Fruit fly (Drosophila melanogaster) whole organism, adult: ENCODE data around the gene Pli.

Experiments
- CG11617 ChIP-seq: fragments of 200-800 bp; sonication (Bioruptor generic); optimal IDR thresholded peaks from 2 replicates; lab custom pipeline; 2017; ENCODE audit warnings: mild to moderate bottlenecking, missing biosample characterization, missing genetic modification reagents, missing genetic modification characterization
- CG12768 ChIP-seq: fragments of 200-800 bp; sonication (Bioruptor generic); optimal IDR thresholded peaks from 2 replicates; lab custom pipeline; 2017; ENCODE audit warnings: missing biosample characterization, missing genetic modification characterization, mild to moderate bottlenecking, moderate library complexity, missing genetic modification reagents
- CG14711 ChIP-seq: fragments of 200-800 bp; sonication (Bioruptor generic); optimal IDR thresholded peaks from 2 replicates; lab custom pipeline; 2018; ENCODE audit warnings: missing biosample characterization, mild to moderate bottlenecking, missing genetic modification characterization, moderate library complexity
- CG1620 ChIP-seq: fragments of 200-800 bp; sonication (Bioruptor generic); optimal IDR thresholded peaks from 2 replicates; lab custom pipeline; 2016; ENCODE audit warnings: missing biosample characterization, missing genetic modification characterization
- CG33017 ChIP-seq: fragments of 200-800 bp; sonication (Bioruptor generic); optimal IDR thresholded peaks from 2 replicates; lab custom pipeline; 2018; ENCODE audit warnings: missing biosample characterization, mild to moderate bottlenecking, missing genetic modification characterization, moderate library complexity
- CG5204 ChIP-seq: fragments of 200-800 bp; sonication (Bioruptor generic); optimal IDR thresholded peaks from 2 replicates; lab custom pipeline; 2016; ENCODE audit warnings: missing biosample characterization, missing genetic modification characterization
- CG7045 ChIP-seq: fragments of 200-800 bp; sonication (Bioruptor generic); optimal IDR thresholded peaks from 2 replicates; lab custom pipeline; 2017; ENCODE audit warnings: missing biosample characterization, mild to moderate bottlenecking, missing genetic modification characterization
- CG7101 ChIP-seq: fragments of 200-800 bp; sonication (Bioruptor generic); optimal IDR thresholded peaks from 2 replicates; lab custom pipeline; 2018; ENCODE audit warnings: missing biosample characterization, mild to moderate bottlenecking, missing genetic modification characterization, moderate library complexity
- Clk ChIP-seq: fragments of 200-800 bp; sonication (Bioruptor generic); optimal IDR thresholded peaks from 2 replicates; lab custom pipeline; 2017; ENCODE audit warnings: missing biosample characterization, missing genetic modification characterization
- Crg-1 ChIP-seq: fragments of 200-800 bp; sonication (Bioruptor generic); optimal IDR thresholded peaks from 2 replicates; lab custom pipeline; 2016; ENCODE audit warnings: missing biosample characterization, missing genetic modification characterization
- Hr96 ChIP-seq: fragments of 200-800 bp; sonication (Bioruptor generic); optimal IDR thresholded peaks from 2 replicates; lab custom pipeline; 2016; ENCODE audit warnings: missing biosample characterization, missing genetic modification characterization
- Mnt ChIP-seq: fragments of 200-800 bp; sonication (Bioruptor generic); optimal IDR thresholded peaks from 2 replicates; lab custom pipeline; 2016; ENCODE audit warnings: missing biosample characterization, mild to moderate bottlenecking, missing genetic modification characterization
- bab1 ChIP-seq: fragments of 200-800 bp; sonication (Bioruptor generic); optimal IDR thresholded peaks from 3 replicates; lab custom pipeline; 2019; ENCODE audit warnings: missing biosample characterization, mild to moderate bottlenecking, missing genetic modification characterization, moderate library complexity
- cic ChIP-seq: fragments of 200-800 bp; sonication (Bioruptor generic); optimal IDR thresholded peaks from 2 replicates; lab custom pipeline; 2017; ENCODE audit warnings: missing biosample characterization, mild to moderate bottlenecking, missing genetic modification characterization, moderate library complexity
- cnc ChIP-seq, 2 experiments: fragments of >200 bp; optimal IDR thresholded peaks; 2 replicates each; lab custom pipeline; 2017
- kay ChIP-seq: fragments of 200-800 bp; sonication (Bioruptor generic); peaks from one replicate; lab custom pipeline; 2016; ENCODE audit warnings: missing biosample characterization, missing genetic modification characterization, borderline replicate concordance
- ovo ChIP-seq: fragments of 200-800 bp; sonication (Bioruptor generic); optimal IDR thresholded peaks from 2 replicates; lab custom pipeline; 2016; ENCODE audit warnings: missing biosample characterization, missing genetic modification characterization
- pad ChIP-seq: fragments of 200-800 bp; sonication (Bioruptor generic); optimal IDR thresholded peaks from 3 replicates; lab custom pipeline; 2017; ENCODE audit warnings: missing biosample characterization, missing genetic modification characterization, mild to moderate bottlenecking, moderate library complexity, missing genetic modification reagents
- tj ChIP-seq: fragments of 200-800 bp; sonication (Bioruptor generic); optimal IDR thresholded peaks from 3 replicates; lab custom pipeline; 2017; ENCODE audit warnings: missing biosample characterization, mild to moderate bottlenecking, missing genetic modification characterization, moderate library complexity
- toe ChIP-seq: fragments of 200-800 bp; sonication (Bioruptor generic); optimal IDR thresholded peaks from 2 replicates; lab custom pipeline; 2016; ENCODE audit warnings: missing biosample characterization, missing genetic modification characterization

Gene Pli

dm6 chr3R:23931095-23931728 lies 41.4 kb upstream of the Pli start, which contains the start of the genes Rpt2 and CG13599:
Gene Rpt2 (minus strand): TSS chr3R:23931558.
Gene CG13599 (plus strand): TSS chr3R:23931639.
- peak; percentile 40 for TF ChIP-seq CG7101 (tag; lab: Kevin White, UChicago)
- peak; percentile 40 for TF ChIP-seq CG14711 (tag; lab: Kevin White, UChicago)
- peak; percentile 73 to 89 for TF ChIP-seq cnc (optimal IDR thresholded peaks at IDR 0.05; lab: Kevin White, UChicago)
- TF ChIP-seq bab1 (GFP tag; lab: Kevin White, UChicago) = peak; percentile 63
- TF ChIP-seq Mnt (GFP tag; lab: Kevin White, UChicago) = no peak
- no peak for TF ChIP-seq cic

DNA sequence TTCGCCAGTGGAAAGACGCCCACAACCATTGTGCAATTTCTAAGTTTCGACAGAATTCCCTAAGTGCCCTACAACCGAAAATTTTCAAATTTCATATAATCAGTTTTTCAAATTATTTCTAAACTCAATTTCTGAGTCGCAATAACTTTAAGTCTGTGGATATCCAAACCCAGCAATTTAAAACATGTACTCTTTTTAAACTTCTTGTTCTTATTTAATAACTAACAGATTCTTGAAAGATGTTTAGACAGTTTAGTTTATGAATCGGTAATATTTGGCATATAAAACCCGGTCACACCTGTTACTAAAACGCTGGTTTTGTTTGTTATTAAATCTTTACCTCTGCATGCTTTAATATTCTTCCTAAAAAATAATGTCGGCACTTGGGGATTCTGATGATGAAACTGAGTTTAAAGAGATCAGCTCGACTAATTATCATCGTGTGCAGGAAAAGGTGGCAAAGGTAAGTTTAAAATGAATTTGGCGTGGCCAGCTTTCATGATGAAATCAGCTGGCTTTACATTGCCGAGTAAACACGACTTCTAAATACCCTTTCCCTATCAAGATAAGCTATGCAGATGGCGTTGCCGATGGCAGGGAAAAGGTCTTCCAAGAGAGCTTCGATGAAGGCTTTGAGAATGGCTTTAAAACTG lies 39.2 kb upstream of the Pli start, which contains the start of the genes CG43998, CG43999 and CG31142:
Gene CG43998, minus strand, starts transcription at position 51 of the 653 bp plus-strand sequence.
Gene CG43999, minus strand, starts transcription at position 51 of the 653 bp plus-strand sequence.
Gene CG31142, plus strand, starts transcription at position 294 of the 653 bp plus-strand sequence.
- peak; percentile 38 for TF ChIP-seq Mnt (GFP tag; lab: Kevin White, UChicago)
- TF ChIP-seq cic = no peak
- peak; percentile 10 for TF ChIP-seq bab1 (GFP tag; lab: Kevin White, UChicago)
- no peak for TF ChIP-seq CG1620 (GFP tag; lab: Kevin White, UChicago)

- TF ChIP-seq Hr96 (GFP tag; lab: Kevin White, UChicago) (no peak), CG14711 (tag; lab: Kevin White, UChicago) (no peak), Mnt (GFP tag; lab: Kevin White, UChicago) (peak; percentile 56), Crg-1 (GFP tag; lab: Kevin White, UChicago) (no peak), CG1620 (GFP tag; lab: Kevin White, UChicago) (peak; percentile 30), cic (no peak), pad (GFP tag; lab: Kevin White, UChicago) (no peak), bab1 (GFP tag; lab: Kevin White, UChicago) (peak; percentile 38), toe (GFP tag; lab: Kevin White, UChicago) (no peak), CG5204 (GFP tag; lab: Kevin White, UChicago) (no peak), cnc (optimal IDR thresholded peaks at IDR 0.05; lab: Kevin White, UChicago) (no peak), tj (GFP tag; lab: Kevin White, UChicago) (no peak), CG33017 (tag; lab: Kevin White, UChicago) (no peak), CG11617 (GFP tag; lab: Kevin White, UChicago) (no peak), CG12768 (GFP tag; lab: Kevin White, UChicago) (peak; percentile 27), CG7045 (GFP tag; lab: Kevin White, UChicago) (no peak), CG7101 (tag; lab: Kevin White, UChicago) (no peak), kay (GFP tag; lab: Kevin White, UChicago) (no peak), Clk (GFP tag; lab: Kevin White, UChicago) (no peak), ovo (GFP tag; lab: Kevin White, UChicago) (no peak)
Measured at dm6 chr3R:23927429-23927828, 37.6 kb upstream of the Pli start, which contains the start of gene CG13601. Gene CG13601 (minus strand): TSS chr3R:23927634.

dm6 chr3R:23924200-23924599 lies 34.3 kb upstream of the Pli start, which contains the start of gene Ndc1:
Gene Ndc1 (plus strand): TSS chr3R:23924399.
- no peak for TF ChIP-seq Crg-1 (GFP tag; lab: Kevin White, UChicago)
- no peak for TF ChIP-seq CG5204 (GFP tag; lab: Kevin White, UChicago)
- no peak for TF ChIP-seq Mnt (GFP tag; lab: Kevin White, UChicago)
- TF ChIP-seq CG7045 (GFP tag; lab: Kevin White, UChicago) = no peak
- no peak for TF ChIP-seq bab1 (GFP tag; lab: Kevin White, UChicago)
- no peak for TF ChIP-seq kay (GFP tag; lab: Kevin White, UChicago)
- TF ChIP-seq Hr96 (GFP tag; lab: Kevin White, UChicago) = no peak
- TF ChIP-seq cic = no peak
- no peak for TF ChIP-seq CG7101 (tag; lab: Kevin White, UChicago)
- no peak for TF ChIP-seq ovo (GFP tag; lab: Kevin White, UChicago)
- TF ChIP-seq CG11617 (GFP tag; lab: Kevin White, UChicago) = no peak
- TF ChIP-seq pad (GFP tag; lab: Kevin White, UChicago) = no peak
- TF ChIP-seq cnc (optimal IDR thresholded peaks at IDR 0.05; lab: Kevin White, UChicago) = no peak

- TF ChIP-seq CG7045 (GFP tag; lab: Kevin White, UChicago) (no peak), CG7101 (tag; lab: Kevin White, UChicago) (peak; percentile 40), CG12768 (GFP tag; lab: Kevin White, UChicago) (no peak), bab1 (GFP tag; lab: Kevin White, UChicago) (peak; percentile 34), CG5204 (GFP tag; lab: Kevin White, UChicago) (no peak), toe (GFP tag; lab: Kevin White, UChicago) (no peak), kay (GFP tag; lab: Kevin White, UChicago) (no peak), tj (GFP tag; lab: Kevin White, UChicago) (no peak), CG1620 (GFP tag; lab: Kevin White, UChicago) (no peak), CG33017 (tag; lab: Kevin White, UChicago) (peak; percentile 38), cic (peak; percentile 48), pad (GFP tag; lab: Kevin White, UChicago) (no peak), Crg-1 (GFP tag; lab: Kevin White, UChicago) (no peak), ovo (GFP tag; lab: Kevin White, UChicago) (peak; percentile 27), CG11617 (GFP tag; lab: Kevin White, UChicago) (no peak), cnc (optimal IDR thresholded peaks at IDR 0.05; lab: Kevin White, UChicago) (no peak), Hr96 (GFP tag; lab: Kevin White, UChicago) (no peak), Mnt (GFP tag; lab: Kevin White, UChicago) (peak; percentile 70), Clk (GFP tag; lab: Kevin White, UChicago) (no peak), CG14711 (tag; lab: Kevin White, UChicago) (no peak)
Measured at dm6 chr3R:23922502-23923350, 32.9 kb upstream of the Pli start, which contains the start of the genes sba and CG31141. Gene sba (minus strand): TSS chr3R:23922973. Gene CG31141 (plus strand): TSS chr3R:23923300.
